Worm (Caenorhabditis elegans): ENCODE results near the gene col-162.
"Not testable (repeated sequence)": the region's sequence is repeated elsewhere in the genome, so short reads cannot be mapped to it uniquely, and the experiment has no call there.

DNA sequence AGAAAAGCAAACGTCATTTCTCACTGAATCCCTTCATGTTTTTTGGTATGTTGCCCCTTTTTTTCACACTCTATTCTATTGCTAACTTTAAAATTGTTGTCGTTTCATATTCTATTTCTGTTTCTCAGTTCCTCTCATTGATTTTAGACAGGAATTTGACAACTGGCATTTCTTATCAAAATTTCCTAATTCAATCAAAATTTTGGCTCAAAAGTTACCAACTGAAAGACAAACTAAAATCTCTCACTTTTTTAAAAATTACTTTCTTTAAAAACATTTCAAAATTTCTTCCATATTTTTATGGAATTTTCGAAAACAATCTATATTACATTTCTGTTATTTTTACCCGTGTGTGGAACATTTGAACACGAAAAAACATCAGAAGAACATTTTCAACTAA is 1.8 kb downstream of the col-162 start, which contains the start of gene Y2H9A.6:
- not testable (repeated sequence) for TF ChIP-seq ceh-16, tbx-2, nhr-237, mdl-1, nhr-25 (tag; optimal IDR thresholded peaks at IDR 0.05)
